Fruit fly (Drosophila melanogaster) whole organism, embryonic: ENCODE results near the gene Boh1.

Source experiments
- BtbVII ChIP-seq: fragments of 200-800 bp; sonication (Bioruptor generic); optimal IDR thresholded peaks from 3 replicates; lab custom pipeline; 2017; ENCODE audit warnings: missing biosample characterization, mild to moderate bottlenecking, missing genetic modification characterization
- CG1024 ChIP-seq: fragments of 200-800 bp; sonication (Bioruptor generic); IDR thresholded peaks from 2 replicates; pipeline ENCODE4 v1.3.6; 2022; ENCODE audit warnings: missing biosample characterization, missing genetic modification characterization
- CG10959 ChIP-seq: fragments of 200-800 bp; sonication (Bioruptor generic); IDR thresholded peaks from 2 replicates; pipeline ENCODE4 v1.3.6; 2022; ENCODE audit warnings: missing biosample characterization, missing genetic modification characterization
- CG11398 ChIP-seq: fragments of 200-800 bp; sonication (Bioruptor generic); optimal IDR thresholded peaks from 2 replicates; lab custom pipeline; 2016; ENCODE audit warnings: missing biosample characterization, missing genetic modification characterization
- CG12391 ChIP-seq: fragments of 200-800 bp; sonication (Bioruptor generic); optimal IDR thresholded peaks from 3 replicates; lab custom pipeline; 2018; ENCODE audit warnings: missing biosample characterization, mild to moderate bottlenecking, missing genetic modification characterization, moderate library complexity
- CG13296 ChIP-seq: fragments of 200-800 bp; sonication (Bioruptor generic); optimal IDR thresholded peaks from 3 replicates; lab custom pipeline; 2018; ENCODE audit warnings: missing biosample characterization, mild to moderate bottlenecking, missing genetic modification characterization
- CG16863 ChIP-seq: fragments of 200-800 bp; sonication (Bioruptor generic); optimal IDR thresholded peaks from 3 replicates; lab custom pipeline; 2016; ENCODE audit warnings: missing biosample characterization, missing genetic modification characterization
- CG17612 ChIP-seq: fragments of 200-800 bp; sonication (Bioruptor generic); IDR thresholded peaks from 2 replicates; pipeline ENCODE4 v1.3.6; 2022; ENCODE audit warnings: missing biosample characterization, missing genetic modification characterization
- CG18476 ChIP-seq: fragments of 200-800 bp; sonication (Bioruptor generic); optimal IDR thresholded peaks from 2 replicates; lab custom pipeline; 2016; ENCODE audit warnings: missing biosample characterization, mild to moderate bottlenecking, missing genetic modification characterization
- CG2889 ChIP-seq: fragments of 200-800 bp; sonication (Bioruptor generic); IDR thresholded peaks from 3 replicates; pipeline ENCODE4 v1.3.6; 2022; ENCODE audit warnings: missing biosample characterization, missing genetic modification characterization
- CG3163 ChIP-seq: fragments of 200-800 bp; sonication (Bioruptor generic); optimal IDR thresholded peaks from 3 replicates; lab custom pipeline; 2016; ENCODE audit warnings: missing biosample characterization, missing genetic modification characterization
- CG4404 ChIP-seq: fragments of 200-800 bp; sonication (Bioruptor generic); IDR thresholded peaks from 2 replicates; pipeline ENCODE4 v1.3.6; 2022; ENCODE audit warnings: missing biosample characterization, missing genetic modification characterization
- CG4707 ChIP-seq: fragments of 200-800 bp; sonication (Bioruptor generic); optimal IDR thresholded peaks from 2 replicates; lab custom pipeline; 2018; ENCODE audit warnings: missing biosample characterization, mild to moderate bottlenecking, missing genetic modification characterization, moderate library complexity
- CG6175 ChIP-seq: fragments of 200-800 bp; sonication (Bioruptor generic); IDR thresholded peaks from 3 replicates; pipeline ENCODE4 v1.3.6; 2022; ENCODE audit warnings: missing biosample characterization, missing genetic modification characterization
- CG6272 ChIP-seq: fragments of 200-800 bp; sonication (Bioruptor generic); IDR thresholded peaks from 2 replicates; pipeline ENCODE4 v1.3.6; 2022; ENCODE audit warnings: missing biosample characterization, missing genetic modification characterization
- CG6791 ChIP-seq: fragments of 200-800 bp; sonication (Bioruptor generic); IDR thresholded peaks from 3 replicates; pipeline ENCODE4 v1.3.6; 2022; ENCODE audit warnings: missing biosample characterization, missing genetic modification characterization; ENCODE audit not compliant: partially characterized antibody
- CG8478 ChIP-seq: fragments of >200 bp; optimal IDR thresholded peaks from 2 replicates; lab custom pipeline; 2018
- CG9437 ChIP-seq: fragments of 200-800 bp; sonication (Bioruptor generic); optimal IDR thresholded peaks from 2 replicates; lab custom pipeline; 2018; ENCODE audit warnings: missing biosample characterization, mild to moderate bottlenecking, missing genetic modification characterization
- CG9797 ChIP-seq: fragments of 200-800 bp; sonication (Bioruptor generic); optimal IDR thresholded peaks from 3 replicates; lab custom pipeline; 2018; ENCODE audit warnings: missing biosample characterization, mild to moderate bottlenecking, missing genetic modification characterization
- CG9932 ChIP-seq: fragments of 200-800 bp; sonication (Bioruptor generic); IDR thresholded peaks from 2 replicates; pipeline ENCODE4 v1.3.6; 2022; ENCODE audit warnings: missing biosample characterization, missing genetic modification characterization
- CTCF ChIP-seq: fragments of 200-800 bp; sonication (Bioruptor generic); optimal IDR thresholded peaks from 2 replicates; lab custom pipeline; 2017; ENCODE audit warnings: missing biosample characterization, mild to moderate bottlenecking, missing genetic modification characterization, moderate library complexity
- CrebB ChIP-seq: fragments of 200-800 bp; sonication (Bioruptor generic); optimal IDR thresholded peaks from 3 replicates; lab custom pipeline; 2018; ENCODE audit warnings: missing biosample characterization, mild to moderate bottlenecking, missing genetic modification characterization
- Dad ChIP-seq: fragments of 200-800 bp; sonication (Bioruptor generic); optimal IDR thresholded peaks from 3 replicates; lab custom pipeline; 2016; ENCODE audit warnings: missing biosample characterization, missing genetic modification characterization
- Dbx ChIP-seq: fragments of 200-800 bp; sonication (Bioruptor generic); IDR thresholded peaks from 3 replicates; pipeline ENCODE4 v1.3.6; 2022; ENCODE audit warnings: missing biosample characterization, missing genetic modification characterization
- Dip2 ChIP-seq: fragments of 200-800 bp; sonication (Bioruptor generic); IDR thresholded peaks from 2 replicates; pipeline ENCODE4 v1.3.6; 2022; ENCODE audit warnings: missing biosample characterization, missing genetic modification characterization
- Hmx ChIP-seq: fragments of 200-800 bp; sonication (Bioruptor generic); optimal IDR thresholded peaks from 2 replicates; lab custom pipeline; 2016; ENCODE audit warnings: missing biosample characterization, missing genetic modification characterization
- MTF-1 ChIP-seq: fragments of 200-800 bp; sonication (Bioruptor generic); optimal IDR thresholded peaks from 2 replicates; lab custom pipeline; 2018; ENCODE audit warnings: missing biosample characterization, mild to moderate bottlenecking, missing genetic modification characterization, borderline replicate concordance
- Mrtf ChIP-seq: fragments of 200-800 bp; sonication (Bioruptor generic); IDR thresholded peaks from 3 replicates; pipeline ENCODE4 v1.3.6; 2022; ENCODE audit warnings: missing biosample characterization, missing genetic modification characterization
- Nf-YB ChIP-seq: fragments of 200-800 bp; sonication (Bioruptor generic); optimal IDR thresholded peaks from 3 replicates; lab custom pipeline; 2019; ENCODE audit warnings: missing biosample characterization, mild to moderate bottlenecking, missing genetic modification characterization, moderate library complexity
- NfI ChIP-seq: fragments of 200-800 bp; sonication (Bioruptor generic); optimal IDR thresholded peaks from 3 replicates; lab custom pipeline; 2018; ENCODE audit warnings: missing biosample characterization, mild to moderate bottlenecking, missing genetic modification characterization, moderate library complexity
- Scr ChIP-seq: fragments of 200-800 bp; sonication (Bioruptor generic); IDR thresholded peaks from 2 replicates; pipeline ENCODE4 v1.3.6; 2022; ENCODE audit warnings: missing biosample characterization, missing genetic modification characterization; ENCODE audit not compliant: partially characterized antibody
- Sox102F ChIP-seq: fragments of 200-800 bp; sonication (Bioruptor generic); optimal IDR thresholded peaks from 2 replicates; lab custom pipeline; 2018; ENCODE audit warnings: missing biosample characterization, mild to moderate bottlenecking, missing genetic modification characterization, moderate library complexity
- Spps ChIP-seq: fragments of 200-800 bp; sonication (Bioruptor generic); optimal IDR thresholded peaks from 2 replicates; lab custom pipeline; 2018; ENCODE audit warnings: missing biosample characterization, mild to moderate bottlenecking, missing genetic modification characterization
- Trl ChIP-seq, 3 experiments: fragments of >200 bp in 2 of 3; fragments of 200-800 bp in 1 of 3; sonication (Bioruptor generic) in 1 of 3; optimal IDR thresholded peaks; 2 replicates in 1 of 3; 3 replicates in 2 of 3; lab custom pipeline; 2016 to 2017; ENCODE audit warnings: missing biosample characterization in 1 of 3, missing genetic modification characterization in 1 of 3
- Vsx1 ChIP-seq: fragments of 200-800 bp; sonication (Bioruptor generic); optimal IDR thresholded peaks from 2 replicates; lab custom pipeline; 2017; ENCODE audit warnings: missing biosample characterization, mild to moderate bottlenecking, missing genetic modification characterization, missing genetic modification reagents
- ato ChIP-seq: fragments of 200-800 bp; sonication (Bioruptor generic); IDR thresholded peaks from 2 replicates; pipeline ENCODE4 v1.3.6; 2022; ENCODE audit warnings: missing biosample characterization, missing genetic modification characterization; ENCODE audit not compliant: partially characterized antibody
- bsh ChIP-seq, 2 experiments: fragments of 200-800 bp; sonication (Bioruptor generic); optimal IDR thresholded peaks; 2 replicates each; lab custom pipeline; 2017 to 2018; ENCODE audit warnings: mild to moderate bottlenecking in 2 of 2, missing biosample characterization in 2 of 2, missing genetic modification characterization in 2 of 2, moderate library complexity in 1 of 2
- chif ChIP-seq, 2 experiments: fragments of 200-800 bp; sonication (Bioruptor generic); optimal IDR thresholded peaks; 3 replicates each; lab custom pipeline; 2016; ENCODE audit warnings: missing biosample characterization in 2 of 2, missing genetic modification characterization in 2 of 2
- corto ChIP-seq: fragments of 200-800 bp; sonication (Bioruptor generic); optimal IDR thresholded peaks from 2 replicates; lab custom pipeline; 2016; ENCODE audit warnings: missing biosample characterization, mild to moderate bottlenecking, missing genetic modification characterization, moderate library complexity
- dati ChIP-seq: fragments of 200-800 bp; sonication (Bioruptor generic); IDR thresholded peaks from 2 replicates; pipeline ENCODE4 v1.3.6; 2022; ENCODE audit warnings: missing biosample characterization, missing genetic modification characterization
- dysf ChIP-seq: fragments of 200-800 bp; sonication (Bioruptor generic); IDR thresholded peaks from 3 replicates; pipeline ENCODE4 v1.3.6; 2022; ENCODE audit warnings: missing biosample characterization, missing genetic modification characterization
- gsb ChIP-seq: fragments of 200-800 bp; sonication (Bioruptor generic); IDR thresholded peaks from 2 replicates; pipeline ENCODE4 v1.3.6; 2022; ENCODE audit warnings: missing biosample characterization, missing genetic modification characterization
- nom ChIP-seq: fragments of 200-800 bp; sonication (Bioruptor generic); optimal IDR thresholded peaks from 2 replicates; lab custom pipeline; 2017; ENCODE audit warnings: missing biosample characterization, missing genetic modification characterization, mild to moderate bottlenecking, moderate library complexity, missing genetic modification reagents
- repo ChIP-seq: fragments of 200-800 bp; sonication (Bioruptor generic); optimal IDR thresholded peaks from 2 replicates; lab custom pipeline; 2016; ENCODE audit warnings: missing biosample characterization, missing genetic modification characterization
- sens ChIP-seq: fragments of 200-800 bp; sonication (Bioruptor generic); peaks from one replicate; lab custom pipeline; 2016; ENCODE audit warnings: missing biosample characterization, missing genetic modification characterization
- seq ChIP-seq: fragments of 200-800 bp; sonication (Bioruptor generic); IDR thresholded peaks from 2 replicates; pipeline ENCODE4 v1.3.6; 2022; ENCODE audit warnings: missing biosample characterization, missing genetic modification characterization
- stc ChIP-seq: fragments of 200-800 bp; sonication (Bioruptor generic); IDR thresholded peaks from 2 replicates; pipeline ENCODE4 v1.3.6; 2022; ENCODE audit warnings: missing biosample characterization, missing genetic modification characterization
- tio ChIP-seq: fragments of 200-800 bp; sonication (Bioruptor generic); optimal IDR thresholded peaks from 2 replicates; lab custom pipeline; 2017; ENCODE audit warnings: missing biosample characterization, missing genetic modification characterization, inconsistent platforms
- ttk ChIP-seq: fragments of 200-800 bp; sonication (Bioruptor generic); IDR thresholded peaks from 2 replicates; pipeline ENCODE4 v2.1.2; 2022; ENCODE audit warnings: missing biosample characterization, missing genetic modification characterization

Boh1 gene

DNA sequence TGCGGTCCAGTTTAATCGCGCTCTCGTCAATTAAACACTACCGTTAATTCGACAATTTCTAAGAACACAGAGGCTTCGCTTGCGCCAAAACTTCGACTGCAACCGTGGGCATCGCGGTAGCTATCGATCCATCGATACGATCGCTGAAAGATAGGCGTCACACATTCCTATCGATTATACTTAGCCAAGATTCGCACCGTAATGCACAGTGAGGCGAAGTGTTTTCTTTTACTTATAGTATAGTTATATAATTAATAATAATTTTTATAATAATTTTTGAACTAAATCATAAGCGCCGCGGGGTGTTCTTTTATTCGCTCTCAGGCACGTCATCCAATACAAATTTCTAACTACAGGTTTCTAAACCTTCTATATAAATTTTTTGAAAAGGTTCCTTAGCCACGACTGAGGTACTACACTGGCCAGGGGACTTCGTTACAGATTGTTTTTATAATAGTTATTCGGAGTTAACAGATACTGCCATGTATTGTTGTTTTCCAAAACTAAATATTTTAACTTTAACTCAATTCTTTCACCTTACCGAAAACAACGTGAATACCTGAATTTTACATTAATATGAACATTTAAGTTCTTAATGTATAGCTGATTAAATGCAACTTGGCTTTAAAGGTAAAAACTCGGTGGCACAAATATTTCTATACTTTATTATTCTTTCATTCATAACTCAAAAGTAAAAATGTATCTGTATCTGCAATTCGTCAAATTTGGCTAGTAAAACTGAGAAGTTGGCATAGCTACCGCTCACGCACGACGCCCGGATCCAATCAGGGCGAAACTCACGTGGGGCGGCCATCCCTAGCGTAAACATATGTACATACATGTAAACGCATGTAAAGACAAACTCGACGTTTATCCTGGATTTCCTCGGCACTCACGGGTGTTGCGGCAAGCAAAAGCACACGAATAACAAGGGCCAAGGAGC lies 18.8 kb upstream of the Boh1 start, which contains the start of the genes NSD and BOD1 (continued):
- TF ChIP-seq Dbx (GFP tag; lab: Robert Waterston, UW) (peak; percentile 79), CG8478 (lab: Kevin White, UChicago) (no peak), CG2889 (GFP tag; lab: Robert Waterston, UW) (0 out of 3 replicates have a peak, but pooled peaks have one; percentile 48), Mrtf (GFP tag; lab: Robert Waterston, UW) (peak; percentile 40; the same call in 1 of the 3 replicates), Sox102F (peak; percentile 40), CG3163 (GFP tag; lab: Kevin White, UChicago) (no peak), CG6175 (GFP tag; lab: Robert Waterston, UW) (peak; percentile 79), Spps (tag; lab: Kevin White, UChicago) (no peak), Vsx1 (GFP tag; lab: Kevin White, UChicago) (no peak), CTCF (GFP tag; lab: Kevin White, UChicago) (no peak), seq (GFP tag; lab: Robert Waterston, UW) (peak; percentile 40), CG6791 (GFP tag; lab: Robert Waterston, UW) (peak; percentile 98), CG1024 (GFP tag; lab: Robert Waterston, UW) (0 out of 2 replicates have a peak, but pooled peaks have one; percentile 46), gsb (no peak), dati (GFP tag; lab: Robert Waterston, UW) (no peak), CG11398 (GFP tag; lab: Kevin White, UChicago) (no peak), dysf (peak; percentile 71), MTF-1 (GFP tag; lab: Kevin White, UChicago) (peak; percentile 61), BtbVII (GFP tag; lab: Kevin White, UChicago) (no peak), CG6272 (peak; percentile 79), ttk (GFP tag; lab: Robert Waterston, UW) (peak; percentile 40; the same call in 1 of the 2 replicates), chif (GFP tag; optimal IDR thresholded peaks at IDR 0.05; lab: Kevin White, UChicago) (peak in 1 of 2 experiments; percentile 26), Dip2 (GFP tag; lab: Robert Waterston, UW) (no peak), Dad (GFP tag; lab: Kevin White, UChicago) (no peak), nom (GFP tag; lab: Kevin White, UChicago) (no peak), ato (GFP tag; lab: Robert Waterston, UW) (peak; percentile 96), stc (GFP tag; lab: Robert Waterston, UW) (no peak), CG16863 (GFP tag; lab: Kevin White, UChicago) (no peak), CG9797 (no peak), tio (no peak), NfI (peak; percentile 63), CG4707 (GFP tag; lab: Kevin White, UChicago) (no peak), CG10959 (GFP tag; lab: Robert Waterston, UW) (peak; percentile 38; the same call in 1 of the 2 replicates), bsh (GFP tag; optimal IDR thresholded peaks at IDR 0.05; lab: Kevin White, UChicago) (peak in 1 of 2 experiments; percentile 51), Scr (GFP tag; lab: Robert Waterston, UW) (peak; percentile 85), CG12391 (tag; lab: Kevin White, UChicago) (peak; percentile 48), CG9932 (GFP tag; lab: Robert Waterston, UW) (peak; percentile 94), CG9437 (GFP tag; lab: Kevin White, UChicago) (peak; percentile 54), corto (GFP tag; lab: Kevin White, UChicago) (no peak), CG13296 (GFP tag; lab: Kevin White, UChicago) (no peak), repo (GFP tag; lab: Kevin White, UChicago) (no peak), CG17612 (GFP tag; lab: Robert Waterston, UW) (no peak), sens (GFP tag; lab: Kevin White, UChicago) (peak; percentile 76), CG4404 (GFP tag; lab: Robert Waterston, UW) (peak; percentile 59), CG18476 (GFP tag; lab: Kevin White, UChicago) (no peak), Trl (optimal IDR thresholded peaks at IDR 0.05; lab: Kevin White, UChicago) (no peak), Trl (GFP tag; optimal IDR thresholded peaks at IDR 0.05; lab: Kevin White, UChicago) (no peak), Nf-YB (GFP tag; lab: Kevin White, UChicago) (no peak), Hmx (GFP tag; lab: Kevin White, UChicago) (no peak), CrebB (tag; lab: Kevin White, UChicago) (no peak)
